Fruit fly (Drosophila melanogaster) whole organism, embryonic: ENCODE data around the gene CG44437.
A peak's percentile ranks its signal among the peaks of the same experiment; 100 is the strongest.

Source experiments
- CG10959 ChIP-seq: fragments of 200-800 bp; sonication (Bioruptor generic); IDR thresholded peaks from 2 replicates; pipeline ENCODE4 v1.3.6; 2022; ENCODE audit warnings: missing biosample characterization, missing genetic modification characterization
- CG13287 ChIP-seq: fragments of 200-800 bp; sonication (Bioruptor generic); IDR thresholded peaks from 2 replicates; pipeline ENCODE4 v1.3.6; 2022; ENCODE audit warnings: missing biosample characterization, missing genetic modification characterization; ENCODE audit not compliant: partially characterized antibody
- CG14710 ChIP-seq: fragments of 200-800 bp; sonication (Bioruptor generic); optimal IDR thresholded peaks from 3 replicates; lab custom pipeline; 2019; ENCODE audit warnings: missing biosample characterization, mild to moderate bottlenecking, missing genetic modification characterization, moderate library complexity
- CG18619 ChIP-seq: fragments of 200-800 bp; sonication (Bioruptor generic); optimal IDR thresholded peaks from 3 replicates; lab custom pipeline; 2017; ENCODE audit warnings: missing biosample characterization, mild to moderate bottlenecking, missing genetic modification characterization
- Dek ChIP-seq: fragments of 200-800 bp; sonication (Bioruptor generic); optimal IDR thresholded peaks from 3 replicates; lab custom pipeline; 2019; ENCODE audit warnings: missing biosample characterization, mild to moderate bottlenecking, missing genetic modification characterization, moderate library complexity
- Kr ChIP-seq: fragments of 200-800 bp; sonication (Bioruptor generic); optimal IDR thresholded peaks from 2 replicates; lab custom pipeline; 2017; ENCODE audit warnings: missing biosample characterization, mild to moderate bottlenecking, missing genetic modification characterization
- NC2α ChIP-seq: fragments of 200-800 bp; sonication (Bioruptor generic); optimal IDR thresholded peaks from 2 replicates; lab custom pipeline; 2016; ENCODE audit warnings: missing biosample characterization, missing genetic modification characterization
- Sox100B ChIP-seq: fragments of 200-800 bp; sonication (Bioruptor generic); optimal IDR thresholded peaks from 3 replicates; lab custom pipeline; 2018; ENCODE audit warnings: missing biosample characterization, mild to moderate bottlenecking, missing genetic modification characterization
- amos ChIP-seq: fragments of 200-800 bp; sonication (Bioruptor generic); IDR thresholded peaks from 2 replicates; pipeline ENCODE4 v1.3.6; 2022; ENCODE audit warnings: missing biosample characterization, missing genetic modification characterization; ENCODE audit not compliant: partially characterized antibody
- lov ChIP-seq, 2 experiments: fragments of 200-800 bp in 1 of 2; fragments of >200 bp in 1 of 2; sonication (Bioruptor generic) in 1 of 2; IDR thresholded peaks in 1 of 2; optimal IDR thresholded peaks in 1 of 2; 2 replicates in 1 of 2; 3 replicates in 1 of 2; pipeline versions ENCODE4 v1.3.6 to Lab custom; 2017 to 2022; ENCODE audit warnings: missing biosample characterization in 1 of 2, missing genetic modification characterization in 1 of 2
- tin ChIP-seq: fragments of 200-800 bp; sonication (Bioruptor generic); optimal IDR thresholded peaks from 3 replicates; lab custom pipeline; 2016; ENCODE audit warnings: missing biosample characterization, missing genetic modification characterization

DNA sequence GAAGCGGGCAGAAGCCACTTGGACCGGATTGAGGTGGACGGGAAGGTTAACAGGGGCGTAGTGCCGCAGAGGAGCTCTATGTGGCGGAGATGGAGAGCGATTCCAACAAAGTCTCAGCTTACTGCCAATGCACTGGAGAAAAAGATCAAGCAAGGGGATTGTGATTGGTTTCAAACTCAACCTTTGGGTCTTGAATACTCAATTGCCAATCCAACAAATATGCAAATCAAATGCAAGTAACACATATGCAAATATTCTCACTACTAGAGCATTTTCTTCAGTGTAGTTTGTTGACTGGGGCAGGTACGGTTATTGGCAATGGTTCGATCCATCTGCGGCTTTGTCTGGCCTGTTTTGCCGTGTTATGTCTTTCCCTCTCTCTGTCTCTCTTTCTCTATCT is 49.2 kb upstream of the CG44437 start:
- no peak for TF ChIP-seq Kr (GFP tag; lab: Kevin White, UChicago)
- no peak; the same call in 1 of the 2 replicates for TF ChIP-seq CG10959
- peak; percentile 43 for TF ChIP-seq Sox100B (GFP tag; lab: Kevin White, UChicago)
- no peak for TF ChIP-seq amos (GFP tag; lab: Robert Waterston, UW)
- TF ChIP-seq CG14710 (tag; lab: Kevin White, UChicago), result peak; percentile 36
- TF ChIP-seq lov (optimal IDR thresholded peaks at IDR 0.05; lab: Kevin White, UChicago), result no peak
- TF ChIP-seq lov (GFP tag; IDR thresholded peaks at IDR 0.05; lab: Robert Waterston, UW), result peak; percentile 55; the same call in 1 of the 3 replicates
- TF ChIP-seq Dek (tag; lab: Kevin White, UChicago), result peak; percentile 59
- TF ChIP-seq NC2α (GFP tag; lab: Kevin White, UChicago), result peak; percentile 30
- peak; percentile 45 for TF ChIP-seq CG18619 (GFP tag; lab: Kevin White, UChicago)
- peak; percentile 75 for TF ChIP-seq tin (GFP tag; lab: Kevin White, UChicago)
- no peak for TF ChIP-seq CG13287 (GFP tag; lab: Robert Waterston, UW)
